Fruit fly (Drosophila melanogaster) whole organism, pupa: ENCODE results near the gene CCT7.

Source experiments
- CG10348 ChIP-seq: fragments of 200-800 bp; sonication (Bioruptor generic); IDR thresholded peaks from 2 replicates; pipeline ENCODE4 v1.3.6; 2022; ENCODE audit warnings: missing biosample characterization, missing genetic modification characterization
- CG12605 ChIP-seq: fragments of 200-800 bp; sonication (Bioruptor generic); IDR thresholded peaks from 2 replicates; pipeline ENCODE4 v1.3.6; 2022; ENCODE audit warnings: missing biosample characterization, missing genetic modification characterization
- CG13204 ChIP-seq: fragments of 200-800 bp; sonication (Bioruptor generic); optimal IDR thresholded peaks from 2 replicates; lab custom pipeline; 2018; ENCODE audit warnings: missing biosample characterization, mild to moderate bottlenecking, missing genetic modification characterization, moderate library complexity
- CG14655 ChIP-seq: fragments of 200-800 bp; sonication (Bioruptor generic); optimal IDR thresholded peaks from 3 replicates; lab custom pipeline; 2017; ENCODE audit warnings: mild to moderate bottlenecking, missing biosample characterization, missing genetic modification reagents, missing genetic modification characterization
- CG15710 ChIP-seq: fragments of 200-800 bp; sonication (Bioruptor generic); optimal IDR thresholded peaks from 2 replicates; lab custom pipeline; 2018; ENCODE audit warnings: missing biosample characterization, mild to moderate bottlenecking, missing genetic modification characterization, moderate library complexity
- CG17806 ChIP-seq: fragments of 200-800 bp; sonication (Bioruptor generic); optimal IDR thresholded peaks from 2 replicates; lab custom pipeline; 2018; ENCODE audit warnings: missing biosample characterization, mild to moderate bottlenecking, missing genetic modification characterization, moderate library complexity
- CG32121 ChIP-seq: fragments of 200-800 bp; sonication (Bioruptor generic); IDR thresholded peaks from 2 replicates; pipeline ENCODE4 v1.3.6; 2022; ENCODE audit warnings: missing biosample characterization, missing genetic modification characterization
- CG34367 ChIP-seq: fragments of 200-800 bp; sonication (Bioruptor generic); optimal IDR thresholded peaks from 2 replicates; lab custom pipeline; 2018; ENCODE audit warnings: missing biosample characterization, mild to moderate bottlenecking, missing genetic modification characterization
- CG4496 ChIP-seq: fragments of 200-800 bp; sonication (Bioruptor generic); IDR thresholded peaks from 3 replicates; pipeline ENCODE4 v1.3.6; 2022; ENCODE audit warnings: missing biosample characterization, missing genetic modification characterization
- CG8159 ChIP-seq: fragments of 200-800 bp; sonication (Bioruptor generic); optimal IDR thresholded peaks from 3 replicates; lab custom pipeline; 2018; ENCODE audit warnings: missing biosample characterization, mild to moderate bottlenecking, missing genetic modification characterization, moderate library complexity
- CG8301 ChIP-seq: fragments of 200-800 bp; sonication (Bioruptor generic); optimal IDR thresholded peaks from 2 replicates; lab custom pipeline; 2018; ENCODE audit warnings: missing biosample characterization, mild to moderate bottlenecking, missing genetic modification characterization
- CG9948 ChIP-seq: fragments of 200-800 bp; sonication (Bioruptor generic); optimal IDR thresholded peaks from 2 replicates; lab custom pipeline; 2018; ENCODE audit warnings: missing biosample characterization, mild to moderate bottlenecking, missing genetic modification characterization, moderate library complexity
- D1 ChIP-seq: fragments of 200-800 bp; sonication (Bioruptor generic); optimal IDR thresholded peaks from 2 replicates; lab custom pipeline; 2018; ENCODE audit warnings: missing biosample characterization, mild to moderate bottlenecking, missing genetic modification characterization, moderate library complexity
- EcR ChIP-seq: fragments of 200-800 bp; sonication (Bioruptor generic); optimal IDR thresholded peaks from 3 replicates; lab custom pipeline; 2019; ENCODE audit warnings: missing biosample characterization, missing genetic modification characterization, mild to moderate bottlenecking, moderate library complexity, missing genetic modification reagents
- Ets98B ChIP-seq: fragments of 200-800 bp; sonication (Bioruptor generic); IDR thresholded peaks from 2 replicates; pipeline ENCODE4 v1.3.6; 2022; ENCODE audit warnings: missing biosample characterization, missing genetic modification characterization
- Pif1A ChIP-seq: fragments of 200-800 bp; sonication (Bioruptor generic); optimal IDR thresholded peaks from 3 replicates; lab custom pipeline; 2016; ENCODE audit warnings: missing biosample characterization, missing genetic modification characterization
- Pif1B ChIP-seq: fragments of 200-800 bp; sonication (Bioruptor generic); optimal IDR thresholded peaks from 3 replicates; lab custom pipeline; 2016; ENCODE audit warnings: missing biosample characterization, missing genetic modification characterization
- Snoo ChIP-seq: fragments of 200-800 bp; sonication (Bioruptor generic); optimal IDR thresholded peaks from 3 replicates; lab custom pipeline; 2017; ENCODE audit warnings: missing biosample characterization, mild to moderate bottlenecking, missing genetic modification characterization, inconsistent platforms
- fd96Ca ChIP-seq: fragments of 200-800 bp; sonication (Bioruptor generic); IDR thresholded peaks from 3 replicates; pipeline ENCODE4 v1.3.6; 2022; ENCODE audit warnings: missing biosample characterization, missing genetic modification characterization
- gl ChIP-seq: fragments of 200-800 bp; sonication (Bioruptor generic); optimal IDR thresholded peaks from 2 replicates; lab custom pipeline; 2018; ENCODE audit warnings: missing biosample characterization, mild to moderate bottlenecking, missing genetic modification characterization
- rn ChIP-seq: fragments of 200-800 bp; sonication (Bioruptor generic); IDR thresholded peaks from 2 replicates; pipeline ENCODE4 v1.3.6; 2022; ENCODE audit warnings: missing biosample characterization, missing genetic modification characterization

Gene CCT7

DNA sequence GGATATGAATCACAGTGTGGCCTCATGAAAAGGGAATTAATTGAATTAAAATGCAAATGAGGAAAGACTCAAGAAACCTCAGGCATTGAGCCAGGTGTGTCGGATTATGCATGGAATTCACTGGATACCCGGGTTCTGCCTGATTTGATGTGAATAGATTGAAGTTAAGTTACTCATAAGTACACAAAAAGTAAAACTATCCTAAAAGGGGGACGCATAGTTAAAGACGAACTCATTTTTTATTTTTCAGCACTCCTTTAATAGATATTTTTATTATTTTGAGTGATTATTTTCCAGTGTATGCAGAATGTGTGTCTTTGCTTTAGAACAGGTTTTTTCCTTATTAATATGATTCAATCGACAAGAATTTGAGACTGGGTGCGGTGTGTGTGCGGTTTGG is 51.8 kb downstream of the CCT7 start:
- TF ChIP-seq CG32121, result peak; percentile 44; the same call in 1 of the 2 replicates
- no peak for TF ChIP-seq CG12605
- peak; percentile 19 for TF ChIP-seq CG17806
- TF ChIP-seq Ets98B (GFP tag; lab: Robert Waterston, UW), result no peak
- TF ChIP-seq D1 (tag; lab: Kevin White, UChicago), result no peak
- no peak for TF ChIP-seq CG13204 (GFP tag; lab: Kevin White, UChicago)
- no peak for TF ChIP-seq CG15710 (tag; lab: Kevin White, UChicago)
- no peak for TF ChIP-seq fd96Ca (GFP tag; lab: Robert Waterston, UW)
- TF ChIP-seq CG10348, result no peak
- TF ChIP-seq Pif1B (GFP tag; lab: Kevin White, UChicago), result no peak
- TF ChIP-seq gl, result no peak
- TF ChIP-seq rn (GFP tag; lab: Robert Waterston, UW), result no peak
- TF ChIP-seq CG8301 (tag; lab: Kevin White, UChicago), result no peak
- peak; percentile 4 for TF ChIP-seq CG8159 (tag; lab: Kevin White, UChicago)
- peak; percentile 24 for TF ChIP-seq Pif1A (GFP tag; lab: Kevin White, UChicago)
- TF ChIP-seq EcR, result no peak
- TF ChIP-seq CG9948 (tag; lab: Kevin White, UChicago), result no peak
- no peak for TF ChIP-seq CG4496 (GFP tag; lab: Robert Waterston, UW)
- no peak for TF ChIP-seq CG14655 (GFP tag; lab: Kevin White, UChicago)
- no peak for TF ChIP-seq CG34367
- TF ChIP-seq Snoo, result peak; percentile 13

DNA sequence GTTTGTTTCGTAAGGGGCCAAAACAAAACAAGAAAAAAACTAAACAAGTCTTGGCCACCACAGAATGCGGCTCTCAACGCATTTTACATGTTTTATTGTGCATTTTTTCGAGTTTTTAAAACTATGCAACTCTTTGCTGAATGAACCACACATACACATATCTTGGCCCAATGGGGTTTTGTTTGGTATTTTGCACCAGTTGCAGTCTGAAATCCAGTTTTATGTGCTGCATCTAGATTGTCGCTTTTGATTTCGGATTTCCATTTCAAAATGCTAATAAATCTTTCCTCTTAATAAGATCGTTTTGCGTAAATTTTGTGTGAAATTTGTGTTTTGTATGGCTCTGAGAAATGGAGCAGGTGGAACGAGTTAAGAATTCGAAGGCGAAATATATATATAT is 52.3 kb downstream of the CCT7 start:
- TF ChIP-seq CG8159 (tag; lab: Kevin White, UChicago) (no peak), EcR (no peak), CG13204 (GFP tag; lab: Kevin White, UChicago) (no peak), Ets98B (GFP tag; lab: Robert Waterston, UW) (no peak)
- TF ChIP-seq, all 21 proteins: peak for 0

DNA sequence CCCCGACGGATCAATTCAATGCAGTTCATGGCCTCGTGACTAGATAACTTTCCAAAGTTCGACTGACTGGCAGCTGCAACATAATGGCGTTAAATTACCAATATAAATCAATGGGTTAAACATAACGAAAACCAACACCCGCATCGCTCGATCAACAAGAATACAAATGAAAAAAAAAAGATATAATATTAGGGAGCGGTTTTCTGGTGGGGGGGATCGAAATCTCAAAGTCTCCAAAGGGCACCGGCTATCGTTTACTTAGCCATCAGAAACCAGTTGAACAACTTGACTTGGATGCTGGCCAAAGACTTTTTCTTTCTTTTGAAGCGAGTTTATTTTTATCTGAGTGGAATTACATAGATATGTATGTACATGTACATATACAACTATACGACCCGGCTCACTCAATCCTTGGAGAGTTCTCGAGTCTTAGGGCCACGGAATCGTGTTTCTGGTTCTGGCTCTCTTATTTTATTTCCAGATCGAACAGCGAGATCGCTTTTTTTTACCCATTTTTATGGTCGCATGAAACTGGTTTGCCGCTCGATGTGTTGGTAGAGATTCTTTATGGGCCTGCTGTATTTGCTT is 53.3 kb downstream of the CCT7 start:
- TF ChIP-seq CG10348, result no peak
- peak; percentile 66 for TF ChIP-seq gl
- no peak for TF ChIP-seq Snoo
- TF ChIP-seq CG14655 (GFP tag; lab: Kevin White, UChicago), result no peak
- no peak for TF ChIP-seq Ets98B (GFP tag; lab: Robert Waterston, UW)
- TF ChIP-seq CG34367, result peak; percentile 50
- TF ChIP-seq CG8159 (tag; lab: Kevin White, UChicago), result peak; percentile 36
- no peak for TF ChIP-seq CG8301 (tag; lab: Kevin White, UChicago)
- TF ChIP-seq fd96Ca (GFP tag; lab: Robert Waterston, UW), result 0 out of 3 replicates have a peak, but pooled peaks have one; percentile 11
- peak; percentile 63 for TF ChIP-seq CG13204 (GFP tag; lab: Kevin White, UChicago)
- no peak for TF ChIP-seq CG9948 (tag; lab: Kevin White, UChicago)
- no peak for TF ChIP-seq CG4496 (GFP tag; lab: Robert Waterston, UW)
- no peak for TF ChIP-seq D1 (tag; lab: Kevin White, UChicago)
- TF ChIP-seq EcR, result peak; percentile 81
- no peak for TF ChIP-seq CG32121
- TF ChIP-seq Pif1B (GFP tag; lab: Kevin White, UChicago), result peak; percentile 0
- TF ChIP-seq CG17806, result peak; percentile 25
- TF ChIP-seq Pif1A (GFP tag; lab: Kevin White, UChicago), result no peak
- peak; percentile 62; the same call in 1 of the 2 replicates for TF ChIP-seq CG12605
- TF ChIP-seq CG15710 (tag; lab: Kevin White, UChicago), result peak; percentile 28
- no peak for TF ChIP-seq rn (GFP tag; lab: Robert Waterston, UW)
